Worm (Caenorhabditis elegans) whole organism, L4 larva: ENCODE data around the gene ccr-4.
A peak's percentile ranks its signal among the peaks of the same experiment; 100 is the strongest.

ENCODE experiments used
- ZK546.5 ChIP-seq, 2 experiments: sonication (generic microtip); optimal IDR thresholded peaks; 2 replicates each; lab custom pipeline; 2017; ENCODE audit warnings: missing biosample characterization in 2 of 2, missing genetic modification characterization in 2 of 2
- aly-2 ChIP-seq: sonication (generic microtip); optimal IDR thresholded peaks from 2 replicates; lab custom pipeline; 2018; ENCODE audit warnings: missing biosample characterization, missing genetic modification characterization
- ceh-28 ChIP-seq: fragments of 150-350 bp; optimal IDR thresholded peaks from 2 replicates; lab custom pipeline; 2014; ENCODE audit warnings: missing biosample characterization, missing genetic modification reagents, missing genetic modification characterization
- ceh-82 ChIP-seq: sonication (generic microtip); optimal IDR thresholded peaks from 2 replicates; lab custom pipeline; 2017; ENCODE audit warnings: missing biosample characterization, missing genetic modification characterization
- ctbp-1 ChIP-seq: fragments of 200-800 bp; sonication (Bioruptor generic); IDR thresholded peaks from 2 replicates; pipeline ENCODE4 v1.3.6; 2022; ENCODE audit warnings: missing genetic modification reagents, missing genetic modification characterization, missing compliant biosample characterization
- egl-43 ChIP-seq: fragments of 200-800 bp; sonication (Bioruptor generic); IDR thresholded peaks from 2 replicates; pipeline ENCODE4 v1.3.6; 2022; ENCODE audit warnings: missing genetic modification reagents, missing genetic modification characterization, missing compliant biosample characterization
- lin-15B ChIP-seq: fragments of 150-350 bp; sonication (generic microtip); optimal IDR thresholded peaks from 3 replicates; lab custom pipeline; 2014; ENCODE audit warnings: missing biosample characterization, missing genetic modification characterization
- mep-1 ChIP-seq: fragments of 150-350 bp; sonication (generic microtip); optimal IDR thresholded peaks from 3 replicates; lab custom pipeline; 2014; ENCODE audit warnings: missing biosample characterization, missing genetic modification characterization
- nhr-10 ChIP-seq: fragments of 150-350 bp; optimal IDR thresholded peaks from 2 replicates; lab custom pipeline; 2014; ENCODE audit warnings: missing biosample characterization, missing genetic modification characterization
- nhr-111 ChIP-seq: fragments of 200-800 bp; sonication (Bioruptor generic); optimal IDR thresholded peaks from 2 replicates; lab custom pipeline; 2018; ENCODE audit warnings: mild to moderate bottlenecking, missing genetic modification characterization, missing compliant biosample characterization
- nhr-237 ChIP-seq: sonication (generic microtip); optimal IDR thresholded peaks from 2 replicates; lab custom pipeline; 2017; ENCODE audit warnings: missing biosample characterization, missing genetic modification characterization
- nhr-76 ChIP-seq: fragments of 150-350 bp; optimal IDR thresholded peaks from 2 replicates; lab custom pipeline; 2014; ENCODE audit warnings: missing biosample characterization, missing genetic modification characterization
- pha-4 ChIP-seq, 2 experiments: fragments of 150-350 bp in 1 of 2; fragments of 200-800 bp in 1 of 2; sonication (Bioruptor generic) in 1 of 2; IDR thresholded peaks in 1 of 2; optimal IDR thresholded peaks in 1 of 2; 2 replicates each; pipeline versions ENCODE4 v1.3.6 to Lab custom; 2014 to 2022; ENCODE audit warnings: missing genetic modification characterization in 2 of 2, missing genetic modification reagents in 2 of 2, missing biosample characterization in 1 of 2, missing compliant biosample characterization in 1 of 2
- snpc-4 ChIP-seq: fragments of 150-350 bp; optimal IDR thresholded peaks from 2 replicates; lab custom pipeline; 2014; ENCODE audit warnings: missing biosample characterization, missing genetic modification characterization

DNA sequence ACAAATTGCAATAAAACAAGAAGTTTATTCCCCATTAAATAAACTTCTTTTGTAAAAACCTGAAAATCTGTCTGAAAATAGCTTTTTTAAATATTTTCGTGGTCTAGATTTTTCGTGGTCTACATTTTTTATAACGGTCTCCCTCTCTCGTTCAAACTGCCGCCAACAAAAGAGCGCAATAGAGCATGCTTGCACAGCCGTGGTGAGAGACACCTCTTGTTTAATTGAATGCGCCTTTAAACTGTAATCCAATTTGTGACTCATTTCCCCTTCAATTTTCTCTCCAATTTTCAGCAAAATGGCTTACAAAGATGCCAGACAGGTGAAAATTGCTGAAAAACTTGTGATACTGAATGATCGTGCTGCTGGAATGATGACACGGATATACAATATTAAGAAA lies 42.8 kb downstream of the ccr-4 start, which contains the start of gene gex-3:
- no peak for TF ChIP-seq ceh-82 (tag; lab: Kevin White, UChicago)
- TF ChIP-seq nhr-111: no peak
- no peak for TF ChIP-seq nhr-76 (tag; lab: Kevin White, UChicago)
- TF ChIP-seq ctbp-1: no peak
- no peak for TF ChIP-seq nhr-10 (tag; lab: Kevin White, UChicago)
- no peak for TF ChIP-seq pha-4 (GFP tag; IDR thresholded peaks at IDR 0.05; lab: Robert Waterston, UW)
- TF ChIP-seq pha-4 (tag; optimal IDR thresholded peaks at IDR 0.05; lab: Kevin White, UChicago): peak; percentile 69
- no peak for TF ChIP-seq nhr-237
- TF ChIP-seq aly-2 (tag; lab: Kevin White, UChicago): no peak
- peak; percentile 81 for TF ChIP-seq mep-1
- TF ChIP-seq ZK546.5 (tag; optimal IDR thresholded peaks at IDR 0.05; lab: Kevin White, UChicago): peak in 1 of 2 experiments; percentile 55
- no peak for TF ChIP-seq egl-43 (GFP tag; lab: Robert Waterston, UW)
- TF ChIP-seq ceh-28 (tag; lab: Kevin White, UChicago): no peak
- peak; percentile 61 for TF ChIP-seq lin-15B (tag; lab: Kevin White, UChicago)
- TF ChIP-seq snpc-4 (tag; lab: Kevin White, UChicago): no peak
